Worm (Caenorhabditis elegans) whole organism, young adult: ENCODE measurements around the gene ztf-8.

Source experiments
- B0035.1 ChIP-seq: sonication (generic microtip); optimal IDR thresholded peaks from 2 replicates; lab custom pipeline; 2016; ENCODE audit warnings: missing genetic modification characterization, mild to moderate bottlenecking, missing compliant biosample characterization, missing genotype, missing genetic modification reagents
- B0261.1 ChIP-seq: sonication (generic microtip); optimal IDR thresholded peaks from 2 replicates; lab custom pipeline; 2016; ENCODE audit warnings: mild to moderate bottlenecking, missing genetic modification characterization, moderate library complexity, missing compliant biosample characterization
- D2030.7 ChIP-seq: fragments of 200-800 bp; sonication (Bioruptor generic); IDR thresholded peaks from 2 replicates; pipeline ENCODE4 v1.3.6; 2022; ENCODE audit warnings: missing genetic modification reagents, missing genetic modification characterization, missing compliant biosample characterization
- F23B12.7 ChIP-seq: sonication (generic microtip); optimal IDR thresholded peaks from 2 replicates; lab custom pipeline; 2017; ENCODE audit warnings: missing genetic modification characterization, mild to moderate bottlenecking, missing compliant biosample characterization, antibody characterized with exemption, moderate library complexity; ENCODE audit not compliant: insufficient read depth
- F33H1.4 ChIP-seq: fragments of 200-800 bp; sonication (Bioruptor generic); IDR thresholded peaks from 2 replicates; pipeline ENCODE4 v1.3.6; 2022; ENCODE audit warnings: missing genetic modification reagents, missing genetic modification characterization, missing compliant biosample characterization
- F37B4.10 ChIP-seq: fragments of 200-800 bp; sonication (Bioruptor generic); IDR thresholded peaks from 2 replicates; pipeline ENCODE4 v1.3.6; 2022; ENCODE audit warnings: missing genetic modification characterization, missing compliant biosample characterization
- F39B2.1 ChIP-seq: fragments of 200-800 bp; sonication (Bioruptor generic); IDR thresholded peaks from 2 replicates; pipeline ENCODE4 v1.3.6; 2022; ENCODE audit warnings: missing genetic modification reagents, missing genetic modification characterization, missing compliant biosample characterization
- F49E8.2 ChIP-seq: sonication (generic microtip); optimal IDR thresholded peaks from 3 replicates; lab custom pipeline; 2017; ENCODE audit warnings: missing genetic modification characterization, mild to moderate bottlenecking, missing compliant biosample characterization, antibody characterized with exemption, moderate library complexity; ENCODE audit not compliant: insufficient read depth
- F55B11.4 ChIP-seq: sonication (generic microtip); optimal IDR thresholded peaks from 2 replicates; lab custom pipeline; 2016; ENCODE audit warnings: missing compliant biosample characterization, missing genetic modification characterization, borderline replicate concordance; ENCODE audit not compliant: insufficient read depth
- F57C9.4 ChIP-seq: sonication (generic microtip); optimal IDR thresholded peaks from 2 replicates; lab custom pipeline; 2017; ENCODE audit warnings: mild to moderate bottlenecking, missing genetic modification characterization, missing compliant biosample characterization
- K11D2.4 ChIP-seq: fragments of 200-800 bp; sonication (Bioruptor generic); IDR thresholded peaks from 2 replicates; pipeline ENCODE4 v1.3.6; 2022; ENCODE audit warnings: missing genetic modification reagents, missing genetic modification characterization, missing compliant biosample characterization
- Y53G8AR.9 ChIP-seq: fragments of 200-800 bp; sonication (Bioruptor generic); conservative IDR thresholded peaks from 2 replicates; pipeline ENCODE4 v1.3.6; 2022; ENCODE audit warnings: missing genetic modification reagents, missing genetic modification characterization, missing compliant biosample characterization
- ZK185.1 ChIP-seq: sonication (generic microtip); optimal IDR thresholded peaks from 2 replicates; lab custom pipeline; 2016; ENCODE audit warnings: mild to moderate bottlenecking, missing genetic modification characterization, missing compliant biosample characterization; ENCODE audit not compliant: poor library complexity, severe bottlenecking
- attf-5 ChIP-seq: fragments of 200-800 bp; sonication (Bioruptor generic); optimal IDR thresholded peaks from 2 replicates; lab custom pipeline; 2018; ENCODE audit warnings: mild to moderate bottlenecking, missing genetic modification characterization, missing compliant biosample characterization
- ccch-3 ChIP-seq: fragments of 200-800 bp; sonication (Bioruptor generic); optimal IDR thresholded peaks from 2 replicates; lab custom pipeline; 2018; ENCODE audit warnings: mild to moderate bottlenecking, missing genetic modification characterization, missing compliant biosample characterization
- cebp-1 ChIP-seq, 2 experiments: fragments of 200-800 bp in 1 of 2; sonication (Bioruptor generic) in 1 of 2; sonication (generic microtip) in 1 of 2; IDR thresholded peaks in 1 of 2; optimal IDR thresholded peaks in 1 of 2; 2 replicates each; pipeline versions ENCODE4 v1.3.6 to Lab custom; 2017 to 2022; ENCODE audit warnings: missing compliant biosample characterization in 2 of 2, missing genetic modification characterization in 2 of 2, mild to moderate bottlenecking in 1 of 2, missing genetic modification reagents in 1 of 2, moderate library complexity in 1 of 2
- ceh-100 ChIP-seq: fragments of 200-800 bp; sonication (Bioruptor generic); IDR thresholded peaks from 2 replicates; pipeline ENCODE4 v1.3.6; 2022; ENCODE audit warnings: missing genetic modification reagents, missing genetic modification characterization, missing compliant biosample characterization
- ceh-58 ChIP-seq: fragments of 200-800 bp; sonication (Bioruptor generic); IDR thresholded peaks from 2 replicates; pipeline ENCODE4 v1.3.6; 2022; ENCODE audit warnings: missing genetic modification characterization, missing compliant biosample characterization
- chd-7 ChIP-seq: sonication (generic microtip); optimal IDR thresholded peaks from 2 replicates; lab custom pipeline; 2016; ENCODE audit warnings: mild to moderate bottlenecking, missing genetic modification characterization, moderate library complexity, missing compliant biosample characterization
- dox-1 ChIP-seq: fragments of 200-800 bp; sonication (Bioruptor generic); IDR thresholded peaks from 2 replicates; pipeline ENCODE4 v1.3.6; 2022; ENCODE audit warnings: missing genetic modification reagents, missing genetic modification characterization, missing compliant biosample characterization
- egrh-3 ChIP-seq: fragments of 200-800 bp; sonication (Bioruptor generic); IDR thresholded peaks from 2 replicates; pipeline ENCODE4 v1.3.6; 2022; ENCODE audit warnings: missing genetic modification reagents, missing genetic modification characterization, missing compliant biosample characterization
- hlh-12 ChIP-seq: sonication (generic microtip); optimal IDR thresholded peaks from 2 replicates; lab custom pipeline; 2016; ENCODE audit warnings: missing genetic modification characterization, missing compliant biosample characterization
- hmg-1.2 ChIP-seq: fragments of 200-800 bp; sonication (Bioruptor generic); IDR thresholded peaks from 2 replicates; pipeline ENCODE4 v1.3.6; 2022; ENCODE audit warnings: missing genetic modification reagents, missing genetic modification characterization, missing compliant biosample characterization
- lin-40 ChIP-seq: sonication (generic microtip); optimal IDR thresholded peaks from 2 replicates; lab custom pipeline; 2016; ENCODE audit warnings: missing genetic modification characterization, mild to moderate bottlenecking, missing compliant biosample characterization, missing genotype, missing genetic modification reagents
- madf-3 ChIP-seq: fragments of 200-800 bp; sonication (Bioruptor generic); IDR thresholded peaks from 2 replicates; pipeline ENCODE4 v1.3.6; 2022; ENCODE audit warnings: missing genetic modification reagents, missing genetic modification characterization, missing compliant biosample characterization
- madf-6 ChIP-seq: fragments of 200-800 bp; sonication (Bioruptor generic); IDR thresholded peaks from 2 replicates; pipeline ENCODE4 v1.3.6; 2022; ENCODE audit warnings: missing genetic modification reagents, missing genetic modification characterization, missing compliant biosample characterization
- mcd-1 ChIP-seq: fragments of 200-800 bp; sonication (Bioruptor generic); IDR thresholded peaks from 2 replicates; pipeline ENCODE4 v1.3.6; 2022; ENCODE audit warnings: missing genetic modification reagents, missing genetic modification characterization, missing compliant biosample characterization
- nfya-2 ChIP-seq: fragments of 200-800 bp; sonication (Bioruptor generic); IDR thresholded peaks from 2 replicates; pipeline ENCODE4 v1.3.6; 2022; ENCODE audit warnings: missing genetic modification reagents, missing genetic modification characterization, missing compliant biosample characterization
- nfyb-1 ChIP-seq: fragments of 200-800 bp; sonication (Bioruptor generic); IDR thresholded peaks from 2 replicates; pipeline ENCODE4 v1.3.6; 2022; ENCODE audit warnings: missing genetic modification reagents, missing genetic modification characterization, missing compliant biosample characterization
- nhr-27 ChIP-seq: fragments of 200-800 bp; sonication (Bioruptor generic); optimal IDR thresholded peaks from 2 replicates; lab custom pipeline; 2018; ENCODE audit warnings: mild to moderate bottlenecking, missing genetic modification characterization, moderate library complexity, missing compliant biosample characterization
- nhr-80 ChIP-seq: sonication (generic microtip); optimal IDR thresholded peaks from 2 replicates; lab custom pipeline; 2016; ENCODE audit warnings: missing genetic modification characterization, missing compliant biosample characterization
- nhr-90 ChIP-seq: sonication (generic microtip); optimal IDR thresholded peaks from 2 replicates; lab custom pipeline; 2016; ENCODE audit warnings: missing genotype, mild to moderate bottlenecking, missing genetic modification characterization, missing compliant biosample characterization
- rcor-1 ChIP-seq: fragments of 200-800 bp; sonication (Bioruptor generic); IDR thresholded peaks from 2 replicates; pipeline ENCODE4 v1.3.6; 2022; ENCODE audit warnings: missing genetic modification reagents, missing genetic modification characterization, missing compliant biosample characterization
- sdz-38 ChIP-seq: sonication (generic microtip); optimal IDR thresholded peaks from 2 replicates; lab custom pipeline; 2016; ENCODE audit warnings: missing genotype, missing genetic modification characterization, missing compliant biosample characterization
- snpc-1.1 ChIP-seq: sonication (generic microtip); optimal IDR thresholded peaks from 2 replicates; lab custom pipeline; 2017; ENCODE audit warnings: missing genetic modification characterization, mild to moderate bottlenecking, missing compliant biosample characterization, antibody characterized with exemption, moderate library complexity, missing genotype, missing genetic modification reagents; ENCODE audit not compliant: insufficient read depth
- snpc-1.3 ChIP-seq: sonication (generic microtip); optimal IDR thresholded peaks from 2 replicates; lab custom pipeline; 2017; ENCODE audit warnings: missing genetic modification characterization, mild to moderate bottlenecking, missing compliant biosample characterization, antibody characterized with exemption, moderate library complexity, missing genotype, missing genetic modification reagents; ENCODE audit not compliant: insufficient read depth
- snpc-3.4 ChIP-seq: sonication (generic microtip); optimal IDR thresholded peaks from 2 replicates; lab custom pipeline; 2017; ENCODE audit warnings: missing genetic modification characterization, mild to moderate bottlenecking, missing compliant biosample characterization, antibody characterized with exemption, moderate library complexity, missing genotype, missing genetic modification reagents
- ztf-26 ChIP-seq: sonication (generic microtip); optimal IDR thresholded peaks from 2 replicates; lab custom pipeline; 2017; ENCODE audit warnings: missing genetic modification characterization, missing compliant biosample characterization

Gene ztf-8

DNA sequence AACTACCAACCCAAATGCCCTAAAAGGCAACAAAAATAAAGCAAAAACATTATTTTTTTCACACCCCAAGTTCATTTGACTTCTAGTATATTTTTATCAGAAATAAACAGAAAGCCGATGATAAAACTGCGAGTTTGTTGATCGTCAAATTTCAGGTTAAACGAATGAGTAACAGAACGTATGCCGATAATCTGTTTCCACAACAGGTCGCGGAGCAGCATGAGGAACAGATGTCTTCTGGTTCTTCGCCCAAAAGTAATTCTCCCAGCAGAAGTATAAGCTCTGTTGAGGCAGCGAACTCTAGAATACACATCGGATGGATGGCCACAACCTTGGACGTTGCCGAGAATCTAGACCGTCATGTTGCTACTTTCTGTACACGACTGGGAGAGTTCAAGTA, 42.9 kb downstream of the ztf-8 start, which contains the start of gene prmt-5 (continued):
- TF ChIP-seq cebp-1 (GFP tag; IDR thresholded peaks at IDR 0.05; lab: Robert Waterston, UW) (no peak), cebp-1 (tag; optimal IDR thresholded peaks at IDR 0.05; lab: Kevin White, UChicago) (peak; percentile 54), nhr-90 (tag; lab: Kevin White, UChicago) (no peak)

DNA sequence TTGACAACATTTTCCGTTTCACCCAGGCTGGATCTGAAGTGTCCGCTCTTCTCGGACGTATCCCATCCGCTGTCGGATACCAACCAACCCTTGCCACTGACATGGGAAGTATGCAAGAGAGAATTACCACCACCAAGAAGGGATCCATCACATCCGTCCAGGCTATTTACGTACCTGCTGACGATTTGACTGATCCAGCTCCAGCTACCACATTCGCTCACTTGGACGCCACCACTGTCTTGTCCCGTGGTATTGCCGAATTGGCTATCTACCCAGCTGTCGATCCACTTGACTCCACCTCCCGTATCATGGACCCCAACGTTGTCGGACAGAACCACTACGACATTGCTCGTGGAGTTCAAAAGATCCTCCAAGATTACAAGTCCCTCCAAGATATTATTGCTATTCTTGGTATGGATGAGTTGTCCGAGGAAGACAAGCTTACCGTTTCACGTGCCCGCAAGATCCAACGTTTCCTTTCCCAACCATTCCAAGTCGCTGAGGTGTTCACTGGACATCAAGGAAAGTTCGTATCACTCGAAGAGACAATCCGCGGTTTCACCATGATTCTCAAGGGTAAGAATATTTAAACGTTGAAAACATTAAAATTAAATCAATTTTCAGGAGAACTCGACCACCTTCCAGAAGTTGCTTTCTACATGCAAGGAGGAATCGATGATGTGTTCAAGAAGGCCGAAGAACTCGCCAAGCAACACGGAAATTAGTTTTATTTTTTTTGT, 43.6 kb downstream of the ztf-8 start:
- TF ChIP-seq ZK185.1 (tag; lab: Kevin White, UChicago): peak; percentile 4
- peak; percentile 34; the same call in 1 of the 2 replicates for TF ChIP-seq Y53G8AR.9
- TF ChIP-seq madf-3 (GFP tag; lab: Robert Waterston, UW): 0 out of 2 replicates have a peak, but pooled peaks have one; percentile 28
- no peak for TF ChIP-seq ccch-3 (GFP tag; lab: Kevin White, UChicago)
- TF ChIP-seq B0035.1 (tag; lab: Kevin White, UChicago): no peak
- 0 out of 2 replicates have a peak, but pooled peaks have one; percentile 60 for TF ChIP-seq ceh-58 (GFP tag; lab: Robert Waterston, UW)
- no peak; the same call in 1 of the 2 replicates for TF ChIP-seq mcd-1 (GFP tag; lab: Robert Waterston, UW)
- 0 out of 2 replicates have a peak, but pooled peaks have one; percentile 27 for TF ChIP-seq F37B4.10 (GFP tag; lab: Robert Waterston, UW)

DNA sequence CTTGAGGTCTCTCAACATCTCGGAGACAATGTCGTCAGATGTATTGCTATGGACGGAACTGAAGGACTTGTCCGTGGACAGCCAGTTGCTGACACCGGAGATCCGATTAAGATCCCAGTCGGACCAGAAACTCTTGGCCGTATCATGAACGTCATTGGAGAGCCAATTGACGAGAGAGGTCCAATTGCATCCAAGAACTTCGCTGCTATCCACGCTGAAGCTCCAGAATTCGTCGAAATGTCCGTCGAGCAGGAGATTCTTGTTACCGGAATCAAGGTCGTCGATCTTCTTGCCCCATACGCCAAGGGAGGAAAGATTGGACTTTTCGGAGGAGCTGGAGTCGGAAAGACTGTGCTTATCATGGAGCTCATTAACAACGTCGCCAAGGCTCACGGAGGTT, 44.4 kb downstream of the ztf-8 start:
- TF ChIP-seq sdz-38 (tag; lab: Kevin White, UChicago): no peak
- TF ChIP-seq K11D2.4 (GFP tag; lab: Robert Waterston, UW): no peak
- TF ChIP-seq F39B2.1 (GFP tag; lab: Robert Waterston, UW): no peak
- no peak for TF ChIP-seq F49E8.2 (tag; lab: Kevin White, UChicago)
- no peak for TF ChIP-seq F57C9.4

DNA sequence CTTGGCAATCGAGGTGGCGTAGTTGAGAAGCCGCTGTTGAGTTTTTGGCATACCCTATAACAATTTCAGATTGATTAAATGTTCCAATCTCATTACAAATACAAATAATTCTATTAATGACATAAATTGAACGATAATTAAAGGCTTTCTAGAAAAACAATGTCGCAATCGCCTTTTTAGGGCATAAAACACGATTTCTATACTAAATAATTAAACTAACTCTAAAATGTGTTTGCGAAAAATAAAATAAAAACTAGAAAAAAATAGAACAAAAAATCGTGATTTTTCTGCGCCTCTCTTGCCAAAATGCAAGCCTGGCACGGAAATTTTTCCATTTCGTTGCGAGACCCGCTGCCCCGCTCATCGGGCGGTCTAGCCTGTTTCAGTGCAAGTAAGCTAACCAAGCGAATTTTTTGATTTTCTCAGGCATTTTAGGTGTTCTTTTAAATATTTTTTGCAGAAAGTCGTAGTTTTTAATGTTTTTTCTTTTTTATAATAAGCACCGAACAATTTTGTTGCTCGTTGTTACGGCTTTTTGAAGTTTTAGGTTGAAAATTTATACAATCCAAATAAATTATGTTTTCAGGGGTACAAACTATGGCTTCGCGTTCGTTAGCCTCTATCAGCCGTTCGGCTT, 45.3 kb downstream of the ztf-8 start, which contains the start of the genes C34E10.12, C34E10.10 and atp-2:
TSS of gene C34E10.12 (minus strand) at position 51 of the 637 bp plus-strand sequence.
TSS of gene C34E10.10 (minus strand) at position 54 of the 637 bp plus-strand sequence.
TSS of gene atp-2 (plus strand) at position 587 of the 637 bp plus-strand sequence.
- TF ChIP-seq D2030.7 (GFP tag; lab: Robert Waterston, UW) (no peak; the same call in 1 of the 2 replicates), nhr-27 (no peak), ceh-100 (GFP tag; lab: Robert Waterston, UW) (peak; percentile 57; the same call in 1 of the 2 replicates), snpc-1.3 (tag; lab: Kevin White, UChicago) (peak; percentile 62), nfyb-1 (GFP tag; lab: Robert Waterston, UW) (peak; percentile 73; the same call in 1 of the 2 replicates), lin-40 (tag; lab: Kevin White, UChicago) (peak; percentile 64), nfya-2 (GFP tag; lab: Robert Waterston, UW) (no peak), hlh-12 (tag; lab: Kevin White, UChicago) (no peak), K11D2.4 (GFP tag; lab: Robert Waterston, UW) (peak; percentile 20; the same call in 1 of the 2 replicates), rcor-1 (peak; percentile 39; the same call in 1 of the 2 replicates), attf-5 (peak; percentile 82), madf-6 (GFP tag; lab: Robert Waterston, UW) (peak; percentile 72), B0261.1 (tag; lab: Kevin White, UChicago) (no peak), F55B11.4 (no peak), F23B12.7 (tag; lab: Kevin White, UChicago) (peak; percentile 87), hmg-1.2 (GFP tag; lab: Robert Waterston, UW) (peak; percentile 47; the same call in 1 of the 2 replicates), snpc-1.1 (tag; lab: Kevin White, UChicago) (peak; percentile 48), F33H1.4 (GFP tag; lab: Robert Waterston, UW) (peak; percentile 96), chd-7 (no peak), dox-1 (GFP tag; lab: Robert Waterston, UW) (peak; percentile 56), ztf-26 (tag; lab: Kevin White, UChicago) (peak; percentile 19), sdz-38 (tag; lab: Kevin White, UChicago) (no peak), nhr-80 (tag; lab: Kevin White, UChicago) (peak; percentile 38), F49E8.2 (tag; lab: Kevin White, UChicago) (peak; percentile 72), egrh-3 (peak; percentile 50), snpc-3.4 (tag; lab: Kevin White, UChicago) (peak; percentile 62)
